Fruit fly (Drosophila melanogaster): ENCODE measurements around the gene CG3817.
A peak's percentile ranks its signal among the peaks of the same experiment; 100 is the strongest.

Gene CG3817

dm6 chr3R:14875274-14875964, 23.1 kb upstream of the CG3817 start, which contains the start of gene btsz (continued):
- no peak for TF ChIP-seq Mes4 (GFP tag; optimal IDR thresholded peaks at IDR 0.05)
- 0 out of 2 replicates have a peak, but pooled peaks have one; percentile 16 for TF ChIP-seq Atf6 (GFP tag; IDR thresholded peaks at IDR 0.05)
- peak; percentile 14 for TF ChIP-seq NfI (GFP tag; optimal IDR thresholded peaks at IDR 0.05)
- no peak for TF ChIP-seq CG14667 (GFP tag; IDR thresholded peaks at IDR 0.05)
- no peak for TF ChIP-seq wdn (GFP tag; IDR thresholded peaks at IDR 0.05)
- TF ChIP-seq CG11085 (GFP tag; IDR thresholded peaks at IDR 0.05) = no peak
- TF ChIP-seq CG3726 (GFP tag; IDR thresholded peaks at IDR 0.05) = no peak
- peak in 1 of 2 experiments; percentile 24 for TF ChIP-seq Pdp1 (GFP tag; optimal IDR thresholded peaks at IDR 0.05)
- peak; percentile 64 for TF ChIP-seq CG7839 (tag; optimal IDR thresholded peaks at IDR 0.05)
- peak; percentile 19 for TF ChIP-seq Fer2 (tag; optimal IDR thresholded peaks at IDR 0.05)
- no peak for TF ChIP-seq NFAT (GFP tag; IDR thresholded peaks at IDR 0.05)
- TF ChIP-seq sens (GFP tag) = peak; percentile 53
- TF ChIP-seq mld (GFP tag; IDR thresholded peaks at IDR 0.05; ENCODE audit: partially characterized antibody) = no peak
- TF ChIP-seq CG13775 (GFP tag; optimal IDR thresholded peaks at IDR 0.05) = peak; percentile 46
- TF ChIP-seq stwl (tag; optimal IDR thresholded peaks at IDR 0.05) = no peak
- no peak for TF ChIP-seq br (optimal IDR thresholded peaks at IDR 0.05)
- TF ChIP-seq sc (optimal IDR thresholded peaks at IDR 0.05) = no peak
- TF ChIP-seq sc (GFP tag; optimal IDR thresholded peaks at IDR 0.05) = no peak
- TF ChIP-seq Med (GFP tag) = peak; percentile 18
- TF ChIP-seq Dek (tag; optimal IDR thresholded peaks at IDR 0.05) = peak; percentile 22
- peak; percentile 18 for TF ChIP-seq Hr3 (GFP tag; optimal IDR thresholded peaks at IDR 0.05)
- no peak for TF ChIP-seq CG11398 (GFP tag; optimal IDR thresholded peaks at IDR 0.05)
- TF ChIP-seq trem (tag; optimal IDR thresholded peaks at IDR 0.05) = no peak
- no peak for TF ChIP-seq jumu (GFP tag; optimal IDR thresholded peaks at IDR 0.05)
- no peak for TF ChIP-seq Lim3 (GFP tag; IDR thresholded peaks at IDR 0.05)
- no peak for TF ChIP-seq CG4617 (GFP tag; optimal IDR thresholded peaks at IDR 0.05; ENCODE audit: borderline replicate concordance)
- TF ChIP-seq gsb-n (tag; optimal IDR thresholded peaks at IDR 0.05) = no peak
- peak; percentile 32 for TF ChIP-seq CG17359 (tag; optimal IDR thresholded peaks at IDR 0.05)
- no peak for TF ChIP-seq CG16813 (GFP tag; IDR thresholded peaks at IDR 0.05; ENCODE audit: partially characterized antibody)
- peak; percentile 47 for TF ChIP-seq CG15514 (GFP tag; optimal IDR thresholded peaks at IDR 0.05)
- no peak for TF ChIP-seq Xrp1 (GFP tag; IDR thresholded peaks at IDR 0.05)
- peak; percentile 47; the same call in 2 of the 3 replicates for TF ChIP-seq dysf (GFP tag; IDR thresholded peaks at IDR 0.05)
- no peak for TF ChIP-seq CG14965 (GFP tag; optimal IDR thresholded peaks at IDR 0.05; ENCODE audit: borderline replicate concordance)
- peak; percentile 11 for TF ChIP-seq CG8281 (tag; optimal IDR thresholded peaks at IDR 0.05)
- TF ChIP-seq CG9609 (GFP tag; optimal IDR thresholded peaks at IDR 0.05) = no peak
- no peak for TF ChIP-seq BEAF-32 (GFP tag; optimal IDR thresholded peaks at IDR 0.05)
- no peak for TF ChIP-seq nom (GFP tag; optimal IDR thresholded peaks at IDR 0.05)
- peak; percentile 46 for TF ChIP-seq CG6765 (GFP tag; optimal IDR thresholded peaks at IDR 0.05)
- peak; percentile 57 for TF ChIP-seq scrt (GFP tag; optimal IDR thresholded peaks at IDR 0.05)
- TF ChIP-seq Xbp1 (GFP tag; optimal IDR thresholded peaks at IDR 0.05) = peak; percentile 23
- peak; percentile 58 for TF ChIP-seq sug (tag; optimal IDR thresholded peaks at IDR 0.05)
- TF ChIP-seq D19B (GFP tag; optimal IDR thresholded peaks at IDR 0.05) = peak; percentile 20
- peak; percentile 33 for TF ChIP-seq Sox102F (GFP tag; optimal IDR thresholded peaks at IDR 0.05)
- no peak for TF ChIP-seq CG12071 (GFP tag; optimal IDR thresholded peaks at IDR 0.05)
- TF ChIP-seq Eip74EF (GFP tag; optimal IDR thresholded peaks at IDR 0.05) = no peak
- no peak for TF ChIP-seq lov (optimal IDR thresholded peaks at IDR 0.05)
- 0 out of 3 replicates have a peak, but pooled peaks have one; percentile 19 for TF ChIP-seq lov (GFP tag; IDR thresholded peaks at IDR 0.05)
- no peak for TF ChIP-seq so (GFP tag; IDR thresholded peaks at IDR 0.05)
- no peak for TF ChIP-seq bbx (GFP tag; IDR thresholded peaks at IDR 0.05; ENCODE audit: partially characterized antibody)
- TF ChIP-seq Hey (tag; optimal IDR thresholded peaks at IDR 0.05) = no peak
